Worm (Caenorhabditis elegans) whole organism, L1 larva: ENCODE results near the gene F42A10.6.

Experiments
- elt-3 ChIP-seq, 6 experiments: fragments of 150-350 bp in 1 of 6; sonication (generic microtip); optimal IDR thresholded peaks; 2 replicates each; lab custom pipeline; 2017 to 2018; ENCODE audit warnings: missing biosample characterization in 6 of 6, missing genetic modification characterization in 6 of 6, inconsistent platforms in 1 of 6
- nhr-76 ChIP-seq: sonication (generic microtip); optimal IDR thresholded peaks from 2 replicates; lab custom pipeline; 2017; ENCODE audit warnings: missing biosample characterization, missing genetic modification characterization
- skn-1 ChIP-seq: fragments of 150-350 bp; optimal IDR thresholded peaks from 2 replicates; lab custom pipeline; 2014; ENCODE audit warnings: missing biosample characterization, missing genetic modification characterization
- tbx-2 ChIP-seq: sonication (generic microtip); optimal IDR thresholded peaks from 2 replicates; lab custom pipeline; 2016; ENCODE audit warnings: missing genetic modification characterization, missing compliant biosample characterization

- TF ChIP-seq elt-3 (tag; optimal IDR thresholded peaks at IDR 0.05; lab: Kevin White, UChicago) (no peak), tbx-2 (tag; lab: Kevin White, UChicago) (no peak), skn-1 (no peak), nhr-76 (tag; lab: Kevin White, UChicago) (no peak)
Measured at ce11 chrIII:6216833-6217466, 40.3 kb upstream of the F42A10.6 start, which contains the start of gene hot-4.
